Worm (Caenorhabditis elegans) whole organism, early embryonic: ENCODE measurements around the gene F44B9.8.
A peak's percentile ranks its signal among the peaks of the same experiment; 100 is the strongest.

ENCODE experiments used
- B0310.2 ChIP-seq: sonication (generic microtip); optimal IDR thresholded peaks from 2 replicates; lab custom pipeline; 2016; ENCODE audit warnings: mild to moderate bottlenecking, missing genetic modification characterization, missing compliant biosample characterization
- F13C5.2 ChIP-seq: sonication (generic microtip); optimal IDR thresholded peaks from 2 replicates; lab custom pipeline; 2017; ENCODE audit warnings: mild to moderate bottlenecking, missing genetic modification characterization, inconsistent platforms, missing compliant biosample characterization
- aly-1 ChIP-seq: sonication (generic microtip); optimal IDR thresholded peaks from 2 replicates; lab custom pipeline; 2016; ENCODE audit warnings: missing genetic modification characterization, missing compliant biosample characterization
- ama-1 ChIP-seq: fragments of 150-350 bp; optimal IDR thresholded peaks from 2 replicates; lab custom pipeline; 2014
- ceh-13 ChIP-seq: fragments of 200-800 bp; sonication (Bioruptor generic); optimal IDR thresholded peaks from 2 replicates; lab custom pipeline; 2018; ENCODE audit warnings: mild to moderate bottlenecking, missing genetic modification characterization, missing compliant biosample characterization
- ceh-36 ChIP-seq: sonication (generic microtip); optimal IDR thresholded peaks from 2 replicates; lab custom pipeline; 2016; ENCODE audit warnings: missing genetic modification characterization, inconsistent platforms, missing compliant biosample characterization
- ets-7 ChIP-seq: sonication (generic microtip); optimal IDR thresholded peaks from 2 replicates; lab custom pipeline; 2016; ENCODE audit warnings: missing genotype, missing genetic modification characterization, missing compliant biosample characterization
- flt-1 ChIP-seq: fragments of 200-800 bp; sonication (Bioruptor generic); IDR thresholded peaks from 2 replicates; pipeline ENCODE4 v1.3.6; 2022; ENCODE audit warnings: missing genetic modification characterization, missing compliant biosample characterization
- hmbx-1 ChIP-seq: sonication (generic microtip); optimal IDR thresholded peaks from 2 replicates; lab custom pipeline; 2016; ENCODE audit warnings: mild to moderate bottlenecking, missing genetic modification characterization, missing compliant biosample characterization
- hmg-4 ChIP-seq: fragments of 200-800 bp; sonication (Bioruptor generic); optimal IDR thresholded peaks from 2 replicates; lab custom pipeline; 2018; ENCODE audit warnings: mild to moderate bottlenecking, missing genetic modification characterization, missing compliant biosample characterization
- hnd-1 ChIP-seq: sonication (generic microtip); optimal IDR thresholded peaks from 2 replicates; lab custom pipeline; 2016; ENCODE audit warnings: missing genetic modification characterization, missing compliant biosample characterization
- pes-1 ChIP-seq: fragments of 200-800 bp; sonication (Bioruptor generic); IDR thresholded peaks from 2 replicates; pipeline ENCODE4 v1.3.6; 2022; ENCODE audit warnings: missing genetic modification reagents, missing genetic modification characterization, missing compliant biosample characterization
- scrt-1 ChIP-seq: fragments of 200-800 bp; sonication (Bioruptor generic); IDR thresholded peaks from 2 replicates; pipeline ENCODE4 v1.3.6; 2022; ENCODE audit warnings: missing genetic modification characterization, missing compliant biosample characterization
- sea-1 ChIP-seq: fragments of 200-800 bp; sonication (Bioruptor generic); conservative IDR thresholded peaks from 2 replicates; pipeline ENCODE4 v1.3.6; 2022; ENCODE audit warnings: missing genetic modification characterization, missing compliant biosample characterization
- tbx-11 ChIP-seq: fragments of 200-800 bp; sonication (Bioruptor generic); IDR thresholded peaks from 2 replicates; pipeline ENCODE4 v1.3.6; 2022; ENCODE audit warnings: missing genetic modification characterization, missing compliant biosample characterization
- tbx-37 ChIP-seq: fragments of 200-800 bp; sonication (Bioruptor generic); conservative IDR thresholded peaks from 2 replicates; pipeline ENCODE4 v1.3.6; 2022; ENCODE audit warnings: missing genetic modification reagents, missing genetic modification characterization, missing compliant biosample characterization
- tra-4 ChIP-seq: sonication (generic microtip); optimal IDR thresholded peaks from 2 replicates; lab custom pipeline; 2017; ENCODE audit warnings: missing genetic modification characterization, missing compliant biosample characterization

F44B9.8 gene

ce11 chrIII:8036497-8036896 lies 7.0 kb upstream of the F44B9.8 start:
- TF ChIP-seq ceh-36 (tag; lab: Kevin White, UChicago) (no peak), tbx-11 (no peak), ama-1 (no peak), aly-1 (no peak), scrt-1 (GFP tag; lab: Robert Waterston, UW) (no peak), flt-1 (GFP tag; lab: Robert Waterston, UW) (no peak), hmbx-1 (no peak), ceh-13 (GFP tag; lab: Kevin White, UChicago) (no peak), sea-1 (GFP tag; lab: Robert Waterston, UW) (no peak), B0310.2 (tag; lab: Kevin White, UChicago) (no peak)

ce11 chrIII:8036050-8036449 lies 6.6 kb upstream of the F44B9.8 start:
- no peak for TF ChIP-seq sea-1 (GFP tag; lab: Robert Waterston, UW)
- TF ChIP-seq F13C5.2 (tag; lab: Kevin White, UChicago), result no peak
- no peak for TF ChIP-seq flt-1 (GFP tag; lab: Robert Waterston, UW)
- no peak for TF ChIP-seq ets-7 (tag; lab: Kevin White, UChicago)
- TF ChIP-seq B0310.2 (tag; lab: Kevin White, UChicago), result no peak
- TF ChIP-seq tbx-37 (GFP tag; lab: Robert Waterston, UW), result no peak
- no peak for TF ChIP-seq pes-1 (GFP tag; lab: Robert Waterston, UW)
- TF ChIP-seq hmbx-1, result no peak
- TF ChIP-seq hnd-1 (tag; lab: Kevin White, UChicago), result no peak
- TF ChIP-seq hmg-4 (GFP tag; lab: Kevin White, UChicago), result no peak

ce11 chrIII:8033534-8033933 lies 4.1 kb upstream of the F44B9.8 start, which contains the start of gene F44B9.10:
F44B9.10 (minus strand) TSS chrIII:8033634.
- no peak for TF ChIP-seq flt-1 (GFP tag; lab: Robert Waterston, UW)
- TF ChIP-seq ama-1, result no peak
- no peak for TF ChIP-seq sea-1 (GFP tag; lab: Robert Waterston, UW)
- no peak for TF ChIP-seq hmbx-1
- TF ChIP-seq hnd-1 (tag; lab: Kevin White, UChicago), result no peak
- TF ChIP-seq pes-1 (GFP tag; lab: Robert Waterston, UW), result no peak
- TF ChIP-seq B0310.2 (tag; lab: Kevin White, UChicago), result no peak
- TF ChIP-seq ceh-13 (GFP tag; lab: Kevin White, UChicago), result no peak
- no peak for TF ChIP-seq ets-7 (tag; lab: Kevin White, UChicago)

- TF ChIP-seq pes-1 (GFP tag; lab: Robert Waterston, UW) (no peak), F13C5.2 (tag; lab: Kevin White, UChicago) (no peak), ceh-13 (GFP tag; lab: Kevin White, UChicago) (no peak)
Measured at ce11 chrIII:8030963-8031362, 1.5 kb upstream of the F44B9.8 start, which contains the start of gene F44B9.9. F44B9.9 (minus strand) TSS chrIII:8031063.

ce11 chrIII:8027942-8028341 lies 1.5 kb downstream of the F44B9.8 start, which contains the start of gene mdt-30:
mdt-30 (minus strand) TSS chrIII:8028042.
- TF ChIP-seq ceh-36 (tag; lab: Kevin White, UChicago), result no peak

- TF ChIP-seq ama-1, result no peak
- TF ChIP-seq hmbx-1, result no peak
- no peak for TF ChIP-seq tbx-37 (GFP tag; lab: Robert Waterston, UW)
- TF ChIP-seq B0310.2 (tag; lab: Kevin White, UChicago), result no peak
- TF ChIP-seq aly-1, result no peak
- no peak for TF ChIP-seq sea-1 (GFP tag; lab: Robert Waterston, UW)
- TF ChIP-seq tbx-11, result no peak
- TF ChIP-seq hnd-1 (tag; lab: Kevin White, UChicago), result no peak
- TF ChIP-seq ceh-13 (GFP tag; lab: Kevin White, UChicago), result no peak
- no peak for TF ChIP-seq hmg-4 (GFP tag; lab: Kevin White, UChicago)
Measured at ce11 chrIII:8022077-8022476, 7.4 kb downstream of the F44B9.8 start, which contains the start of gene F44B9.2. F44B9.2 (plus strand) TSS chrIII:8022463.

ce11 chrIII:8020823-8021332 lies 8.6 kb downstream of the F44B9.8 start, which contains the start of gene lin-36:
lin-36 (minus strand) TSS chrIII:8020873.
- TF ChIP-seq scrt-1 (GFP tag; lab: Robert Waterston, UW) (no peak), hmg-4 (GFP tag; lab: Kevin White, UChicago) (peak; percentile 26), sea-1 (GFP tag; lab: Robert Waterston, UW) (0 out of 2 replicates have a peak, but pooled peaks have one; percentile 11), F13C5.2 (tag; lab: Kevin White, UChicago) (peak; percentile 78), ets-7 (tag; lab: Kevin White, UChicago) (no peak), tra-4 (no peak), pes-1 (GFP tag; lab: Robert Waterston, UW) (peak; percentile 57; the same call in 1 of the 2 replicates)

- TF ChIP-seq tbx-11, result no peak
- no peak for TF ChIP-seq sea-1 (GFP tag; lab: Robert Waterston, UW)
- no peak for TF ChIP-seq pes-1 (GFP tag; lab: Robert Waterston, UW)
- no peak for TF ChIP-seq ceh-36 (tag; lab: Kevin White, UChicago)
- no peak for TF ChIP-seq tra-4
- no peak for TF ChIP-seq aly-1
- TF ChIP-seq B0310.2 (tag; lab: Kevin White, UChicago), result no peak
Measured at ce11 chrIII:8017053-8017452, 12.4 kb downstream of the F44B9.8 start.

- TF ChIP-seq scrt-1 (GFP tag; lab: Robert Waterston, UW) (no peak), hmbx-1 (no peak), tra-4 (no peak), ceh-13 (GFP tag; lab: Kevin White, UChicago) (no peak), ets-7 (tag; lab: Kevin White, UChicago) (no peak), B0310.2 (tag; lab: Kevin White, UChicago) (no peak)
Measured at ce11 chrIII:8016438-8016837, 13.0 kb downstream of the F44B9.8 start, which contains the start of gene F44B9.5. F44B9.5 (minus strand) TSS chrIII:8016538.
